Fruit fly (Drosophila melanogaster) whole organism, embryonic: ENCODE measurements around the gene GluProRS.

Experiments used
- ATbp ChIP-seq: fragments of 200-800 bp; sonication (Bioruptor generic); optimal IDR thresholded peaks from 2 replicates; lab custom pipeline; 2017; ENCODE audit warnings: missing biosample characterization, mild to moderate bottlenecking, missing genetic modification characterization, missing genetic modification reagents
- Atf-2 ChIP-seq: fragments of 200-800 bp; sonication (Bioruptor generic); optimal IDR thresholded peaks from 2 replicates; lab custom pipeline; 2016; ENCODE audit warnings: missing biosample characterization, missing genetic modification characterization
- B-H1 ChIP-seq: fragments of 200-800 bp; sonication (Bioruptor generic); IDR thresholded peaks from 3 replicates; pipeline ENCODE4 v1.3.6; 2022; ENCODE audit warnings: missing biosample characterization, missing genetic modification characterization
- CG10654 ChIP-seq: fragments of 200-800 bp; sonication (Bioruptor generic); optimal IDR thresholded peaks from 2 replicates; lab custom pipeline; 2016; ENCODE audit warnings: missing biosample characterization, missing genetic modification characterization
- CG11696 ChIP-seq: fragments of 200-800 bp; sonication (Bioruptor generic); IDR thresholded peaks from 2 replicates; pipeline ENCODE4 v1.3.6; 2022; ENCODE audit warnings: missing biosample characterization, missing genetic modification characterization
- CG13123 ChIP-seq: fragments of 200-800 bp; sonication (Bioruptor generic); optimal IDR thresholded peaks from 2 replicates; lab custom pipeline; 2016; ENCODE audit warnings: missing biosample characterization, missing genetic modification characterization
- CG14860 ChIP-seq: fragments of 200-800 bp; sonication (Bioruptor generic); IDR thresholded peaks from 3 replicates; pipeline ENCODE4 v1.3.6; 2022; ENCODE audit warnings: missing biosample characterization, missing genetic modification characterization; ENCODE audit not compliant: partially characterized antibody
- CG15011 ChIP-seq: fragments of 200-800 bp; sonication (Bioruptor generic); optimal IDR thresholded peaks from 3 replicates; lab custom pipeline; 2018; ENCODE audit warnings: missing biosample characterization, mild to moderate bottlenecking, missing genetic modification characterization
- CG17568 ChIP-seq: fragments of 200-800 bp; sonication (Bioruptor generic); optimal IDR thresholded peaks from 2 replicates; lab custom pipeline; 2018; ENCODE audit warnings: missing biosample characterization, mild to moderate bottlenecking, missing genetic modification characterization, moderate library complexity
- CG2875 ChIP-seq: fragments of 200-800 bp; sonication (Bioruptor generic); optimal IDR thresholded peaks from 2 replicates; lab custom pipeline; 2017; ENCODE audit warnings: missing biosample characterization, mild to moderate bottlenecking, missing genetic modification characterization, missing genetic modification reagents
- CG30020 ChIP-seq: fragments of 200-800 bp; optimal IDR thresholded peaks from 2 replicates; lab custom pipeline; 2019; ENCODE audit warnings: missing biosample characterization, mild to moderate bottlenecking, missing genetic modification characterization, moderate library complexity
- CG4282 ChIP-seq: fragments of 200-800 bp; sonication (Bioruptor generic); optimal IDR thresholded peaks from 2 replicates; lab custom pipeline; 2016; ENCODE audit warnings: missing biosample characterization, missing genetic modification characterization
- CG7987 ChIP-seq: fragments of 200-800 bp; sonication (Bioruptor generic); optimal IDR thresholded peaks from 2 replicates; lab custom pipeline; 2018; ENCODE audit warnings: missing biosample characterization, mild to moderate bottlenecking, missing genetic modification characterization, moderate library complexity
- CG9609 ChIP-seq: fragments of 200-800 bp; sonication (Bioruptor generic); optimal IDR thresholded peaks from 3 replicates; lab custom pipeline; 2016; ENCODE audit warnings: missing biosample characterization, missing genetic modification characterization
- Chrac-16 ChIP-seq: fragments of 200-800 bp; sonication (Bioruptor generic); optimal IDR thresholded peaks from 3 replicates; lab custom pipeline; 2016; ENCODE audit warnings: missing biosample characterization, missing genetic modification characterization
- Dll ChIP-seq: fragments of 200-800 bp; sonication (Bioruptor generic); IDR thresholded peaks from 4 replicates; pipeline ENCODE4 v1.3.6; 2022; ENCODE audit warnings: missing biosample characterization, missing genetic modification characterization; ENCODE audit not compliant: partially characterized antibody
- Dref ChIP-seq: fragments of 200-800 bp; sonication (Bioruptor generic); IDR thresholded peaks from 2 replicates; pipeline ENCODE4 v1.3.6; 2022; ENCODE audit warnings: missing biosample characterization, missing genetic modification characterization
- ERR ChIP-seq: fragments of 200-800 bp; sonication (Bioruptor generic); optimal IDR thresholded peaks from 2 replicates; lab custom pipeline; 2016; ENCODE audit warnings: missing biosample characterization, missing genetic modification characterization
- Ets65A ChIP-seq: fragments of 200-800 bp; sonication (Bioruptor generic); peaks from one replicate; lab custom pipeline; 2016; ENCODE audit warnings: missing biosample characterization, missing genetic modification characterization
- HHEX ChIP-seq: fragments of 200-800 bp; sonication (Bioruptor generic); optimal IDR thresholded peaks from 3 replicates; lab custom pipeline; 2017; ENCODE audit warnings: missing biosample characterization, mild to moderate bottlenecking, missing genetic modification characterization, missing genetic modification reagents
- Hr3 ChIP-seq: fragments of 200-800 bp; sonication (Bioruptor generic); optimal IDR thresholded peaks from 3 replicates; lab custom pipeline; 2016; ENCODE audit warnings: missing biosample characterization, missing genetic modification characterization
- Hsf ChIP-seq: fragments of 200-800 bp; sonication (Bioruptor generic); optimal IDR thresholded peaks from 3 replicates; lab custom pipeline; 2016; ENCODE audit warnings: missing biosample characterization, missing genetic modification characterization
- Mad ChIP-seq: fragments of 200-800 bp; sonication (Bioruptor generic); optimal IDR thresholded peaks from 2 replicates; lab custom pipeline; 2016; ENCODE audit warnings: missing biosample characterization, missing genetic modification characterization
- NFAT ChIP-seq: fragments of 200-800 bp; sonication (Bioruptor generic); IDR thresholded peaks from 2 replicates; pipeline ENCODE4 v1.3.6; 2022; ENCODE audit warnings: missing biosample characterization, missing genetic modification characterization
- PHDP ChIP-seq: fragments of 200-800 bp; sonication (Bioruptor generic); optimal IDR thresholded peaks from 3 replicates; lab custom pipeline; 2018; ENCODE audit warnings: missing biosample characterization, mild to moderate bottlenecking, missing genetic modification characterization, moderate library complexity
- Side ChIP-seq: fragments of 200-800 bp; sonication (Bioruptor generic); optimal IDR thresholded peaks from 2 replicates; lab custom pipeline; 2016; ENCODE audit warnings: missing biosample characterization, missing genetic modification characterization
- Usf ChIP-seq: fragments of 200-800 bp; sonication (Bioruptor generic); optimal IDR thresholded peaks from 2 replicates; lab custom pipeline; 2017; ENCODE audit warnings: missing genotype, missing biosample characterization, missing genetic modification characterization
- ac ChIP-seq: fragments of 200-800 bp; sonication (Bioruptor generic); optimal IDR thresholded peaks from 3 replicates; lab custom pipeline; 2017; ENCODE audit warnings: missing biosample characterization, mild to moderate bottlenecking, missing genetic modification characterization
- al ChIP-seq: fragments of 200-800 bp; sonication (Bioruptor generic); IDR thresholded peaks from 2 replicates; pipeline ENCODE4 v1.3.6; 2022; ENCODE audit warnings: missing biosample characterization, missing genetic modification characterization
- az2 ChIP-seq: fragments of 200-800 bp; sonication (Bioruptor generic); optimal IDR thresholded peaks from 3 replicates; lab custom pipeline; 2016; ENCODE audit warnings: missing biosample characterization, missing genetic modification characterization
- bowl ChIP-seq: fragments of 200-800 bp; sonication (Bioruptor generic); IDR thresholded peaks from 2 replicates; pipeline ENCODE4 v1.3.6; 2022; ENCODE audit warnings: missing biosample characterization, missing genetic modification characterization
- bsh ChIP-seq, 2 experiments: fragments of 200-800 bp; sonication (Bioruptor generic); optimal IDR thresholded peaks; 2 replicates each; lab custom pipeline; 2017 to 2018; ENCODE audit warnings: mild to moderate bottlenecking in 2 of 2, missing biosample characterization in 2 of 2, missing genetic modification characterization in 2 of 2, moderate library complexity in 1 of 2
- chinmo ChIP-seq: fragments of 200-800 bp; sonication (Bioruptor generic); IDR thresholded peaks from 4 replicates; pipeline ENCODE4 v1.3.6; 2022; ENCODE audit warnings: missing biosample characterization, missing genetic modification characterization; ENCODE audit not compliant: partially characterized antibody
- ci ChIP-seq: fragments of 200-800 bp; sonication (Bioruptor generic); IDR thresholded peaks from 3 replicates; pipeline ENCODE4 v1.3.6; 2022; ENCODE audit warnings: missing biosample characterization, missing genetic modification characterization
- croc ChIP-seq: fragments of 200-800 bp; sonication (Bioruptor generic); conservative IDR thresholded peaks from 3 replicates; pipeline ENCODE4 v1.3.6; 2022; ENCODE audit warnings: missing biosample characterization, missing genetic modification characterization
- dati ChIP-seq: fragments of 200-800 bp; sonication (Bioruptor generic); IDR thresholded peaks from 2 replicates; pipeline ENCODE4 v1.3.6; 2022; ENCODE audit warnings: missing biosample characterization, missing genetic modification characterization
- disco-r ChIP-seq: fragments of 200-800 bp; sonication (Bioruptor generic); optimal IDR thresholded peaks from 2 replicates; lab custom pipeline; 2016; ENCODE audit warnings: missing biosample characterization, missing genetic modification characterization
- dysf ChIP-seq: fragments of 200-800 bp; sonication (Bioruptor generic); IDR thresholded peaks from 3 replicates; pipeline ENCODE4 v1.3.6; 2022; ENCODE audit warnings: missing biosample characterization, missing genetic modification characterization
- ewg ChIP-seq: fragments of 200-800 bp; sonication (Bioruptor generic); optimal IDR thresholded peaks from 3 replicates; lab custom pipeline; 2017; ENCODE audit warnings: mild to moderate bottlenecking, missing biosample characterization, missing genetic modification reagents, missing genetic modification characterization
- gsb-n ChIP-seq: fragments of 200-800 bp; sonication (Bioruptor generic); optimal IDR thresholded peaks from 3 replicates; lab custom pipeline; 2018; ENCODE audit warnings: missing biosample characterization, mild to moderate bottlenecking, missing genetic modification characterization
- jigr1 ChIP-seq: fragments of 200-800 bp; sonication (Bioruptor generic); IDR thresholded peaks from 3 replicates; pipeline ENCODE4 v1.3.6; 2022; ENCODE audit warnings: missing biosample characterization, missing genetic modification characterization
- phol ChIP-seq: fragments of 200-800 bp; sonication (Bioruptor generic); optimal IDR thresholded peaks from 3 replicates; lab custom pipeline; 2018; ENCODE audit warnings: missing biosample characterization, mild to moderate bottlenecking, missing genetic modification characterization, moderate library complexity
- pros ChIP-seq: fragments of 200-800 bp; sonication (Bioruptor generic); optimal IDR thresholded peaks from 3 replicates; lab custom pipeline; 2019; ENCODE audit warnings: missing biosample characterization, mild to moderate bottlenecking, missing genetic modification characterization, moderate library complexity
- sens-2 ChIP-seq: fragments of 200-800 bp; sonication (Bioruptor generic); IDR thresholded peaks from 2 replicates; pipeline ENCODE4 v1.3.6; 2022; ENCODE audit warnings: missing biosample characterization, missing genetic modification characterization
- shn ChIP-seq: fragments of 200-800 bp; sonication (Bioruptor generic); optimal IDR thresholded peaks from 3 replicates; lab custom pipeline; 2016; ENCODE audit warnings: missing biosample characterization, missing genetic modification characterization
- slp2 ChIP-seq: fragments of 200-800 bp; sonication (Bioruptor generic); optimal IDR thresholded peaks from 2 replicates; lab custom pipeline; 2016; ENCODE audit warnings: missing biosample characterization, missing genetic modification characterization
- ttk ChIP-seq: fragments of 200-800 bp; sonication (Bioruptor generic); IDR thresholded peaks from 2 replicates; pipeline ENCODE4 v2.1.2; 2022; ENCODE audit warnings: missing biosample characterization, missing genetic modification characterization
- zen2 ChIP-seq: fragments of 200-800 bp; sonication (Bioruptor generic); IDR thresholded peaks from 3 replicates; pipeline ENCODE4 v1.3.6; 2022; ENCODE audit warnings: missing biosample characterization, missing genetic modification characterization; ENCODE audit not compliant: partially characterized antibody
- zf30C ChIP-seq: fragments of 200-800 bp; sonication (Bioruptor generic); optimal IDR thresholded peaks from 3 replicates; lab custom pipeline; 2018; ENCODE audit warnings: missing biosample characterization, mild to moderate bottlenecking, missing genetic modification characterization

GluProRS gene

DNA sequence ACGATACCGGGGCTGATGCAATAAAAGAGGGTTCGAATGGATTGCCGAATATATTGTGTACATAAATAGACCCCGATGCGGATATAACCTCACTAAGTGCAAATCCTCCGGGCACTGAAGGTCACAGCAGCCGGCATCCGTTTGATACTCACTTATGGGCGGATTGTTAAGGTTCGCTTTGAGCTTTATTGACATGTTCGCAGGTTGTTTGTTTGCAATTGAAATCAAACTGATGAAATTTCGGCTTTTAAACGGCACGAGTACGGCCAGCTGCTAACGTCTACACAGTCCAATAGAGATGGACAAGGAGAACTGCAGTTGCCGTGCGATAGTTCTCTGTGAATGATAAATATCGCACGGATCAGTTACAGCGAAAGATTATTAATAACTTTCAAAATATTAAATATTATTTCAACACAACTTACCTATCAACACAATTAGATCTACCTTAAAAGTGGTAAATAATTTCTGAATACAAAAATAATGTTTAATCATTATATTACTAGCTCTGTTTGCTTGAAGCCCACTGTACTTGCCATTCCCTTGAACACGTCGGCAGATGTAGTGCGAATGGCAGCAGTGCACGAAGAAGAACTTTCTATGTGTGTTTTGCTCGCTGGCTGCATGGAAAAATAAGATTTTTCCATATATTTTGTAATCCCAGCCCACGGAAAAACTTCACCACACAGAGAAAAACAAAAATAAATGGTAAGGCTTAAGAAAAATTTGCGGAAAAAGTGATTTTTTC lies at the start of gene GluProRS, which contains the start of gene AP-1sigma (continued):
- peak; percentile 92 for TF ChIP-seq az2 (GFP tag; lab: Kevin White, UChicago)
- TF ChIP-seq CG17568 (GFP tag; lab: Kevin White, UChicago), result no peak
- peak; percentile 67 for TF ChIP-seq bowl (GFP tag; lab: Robert Waterston, UW)
- peak; percentile 94 for TF ChIP-seq al (GFP tag; lab: Robert Waterston, UW)
- TF ChIP-seq disco-r (GFP tag; lab: Kevin White, UChicago), result peak; percentile 42
- TF ChIP-seq ac, result peak; percentile 38
- TF ChIP-seq Dll (GFP tag; lab: Robert Waterston, UW), result peak; percentile 97
- TF ChIP-seq ERR (GFP tag; lab: Kevin White, UChicago), result peak; percentile 66
- peak; percentile 93 for TF ChIP-seq Hsf (GFP tag; lab: Kevin White, UChicago)
- TF ChIP-seq pros (GFP tag; lab: Kevin White, UChicago), result no peak
- TF ChIP-seq ewg (GFP tag; lab: Kevin White, UChicago), result peak; percentile 79
- TF ChIP-seq CG14860, result peak; percentile 93
- TF ChIP-seq Mad (GFP tag; lab: Kevin White, UChicago), result peak; percentile 91
- peak; percentile 87 for TF ChIP-seq gsb-n (tag; lab: Kevin White, UChicago)
- TF ChIP-seq shn, result peak; percentile 71
- TF ChIP-seq CG7987 (GFP tag; lab: Kevin White, UChicago), result peak; percentile 46
- TF ChIP-seq ttk (GFP tag; lab: Robert Waterston, UW), result peak; percentile 95
- peak; percentile 94 for TF ChIP-seq phol (tag; lab: Kevin White, UChicago)
- peak; percentile 89 for TF ChIP-seq jigr1
- peak; percentile 63 for TF ChIP-seq CG4282 (GFP tag; lab: Kevin White, UChicago)
- peak; percentile 62 for TF ChIP-seq slp2
- peak; percentile 84 for TF ChIP-seq dati (GFP tag; lab: Robert Waterston, UW)
- TF ChIP-seq Ets65A (GFP tag; lab: Kevin White, UChicago), result peak; percentile 99
- TF ChIP-seq Hr3 (GFP tag; lab: Kevin White, UChicago), result peak; percentile 93
- peak; percentile 72; the same call in 1 of the 3 replicates for TF ChIP-seq zen2 (GFP tag; lab: Robert Waterston, UW)
- TF ChIP-seq CG9609, result peak; percentile 72
- TF ChIP-seq PHDP (tag; lab: Kevin White, UChicago), result peak; percentile 87
- TF ChIP-seq CG10654 (GFP tag; lab: Kevin White, UChicago), result peak; percentile 92
- TF ChIP-seq NFAT (GFP tag; lab: Robert Waterston, UW), result peak; percentile 95
- TF ChIP-seq Dref (GFP tag; lab: Robert Waterston, UW), result peak; percentile 45
- peak; percentile 72 for TF ChIP-seq CG15011 (GFP tag; lab: Kevin White, UChicago)
- TF ChIP-seq CG11696 (GFP tag; lab: Robert Waterston, UW), result peak; percentile 90
- peak; percentile 74 for TF ChIP-seq Atf-2 (GFP tag; lab: Kevin White, UChicago)
- TF ChIP-seq CG13123 (GFP tag; lab: Kevin White, UChicago), result peak; percentile 87
- TF ChIP-seq ci (GFP tag; lab: Robert Waterston, UW), result peak; percentile 96
- TF ChIP-seq croc (GFP tag; lab: Robert Waterston, UW), result peak; percentile 92
- peak; percentile 74 for TF ChIP-seq HHEX (GFP tag; lab: Kevin White, UChicago)
- TF ChIP-seq Usf, result peak; percentile 79
- peak; percentile 72 for TF ChIP-seq ATbp (GFP tag; lab: Kevin White, UChicago)
- peak; percentile 97 for TF ChIP-seq dysf (GFP tag; lab: Robert Waterston, UW)
- TF ChIP-seq sens-2, result peak; percentile 94
- peak in 1 of 2 experiments; percentile 87 for TF ChIP-seq bsh (GFP tag; optimal IDR thresholded peaks at IDR 0.05; lab: Kevin White, UChicago)
- TF ChIP-seq CG2875 (GFP tag; lab: Kevin White, UChicago), result peak; percentile 60
- TF ChIP-seq zf30C (GFP tag; lab: Kevin White, UChicago), result no peak
- peak; percentile 74 for TF ChIP-seq CG30020
- TF ChIP-seq B-H1 (GFP tag; lab: Robert Waterston, UW), result peak; percentile 90
- TF ChIP-seq Chrac-16, result peak; percentile 92
- peak; percentile 96 for TF ChIP-seq chinmo
- TF ChIP-seq Side (GFP tag; lab: Kevin White, UChicago), result peak; percentile 60
